Worm (Caenorhabditis elegans) whole organism, L4 larva: ENCODE results near the gene K05F6.4.
A peak's percentile ranks its signal among the peaks of the same experiment; 100 is the strongest.

Experiments
- D1046.2 ChIP-seq: fragments of 200-800 bp; sonication (Bioruptor generic); IDR thresholded peaks from 2 replicates; pipeline ENCODE4 v1.3.6; 2022; ENCODE audit warnings: missing genetic modification characterization, missing compliant biosample characterization
- F26F4.8 ChIP-seq: fragments of 200-800 bp; sonication (Bioruptor generic); conservative IDR thresholded peaks from 2 replicates; pipeline ENCODE4 v1.3.6; 2022; ENCODE audit warnings: missing genetic modification characterization, missing compliant biosample characterization
- F37D6.2 ChIP-seq: sonication (generic microtip); optimal IDR thresholded peaks from 2 replicates; lab custom pipeline; 2016; ENCODE audit warnings: mild to moderate bottlenecking, missing genetic modification characterization, missing compliant biosample characterization
- T20F7.1 ChIP-seq: fragments of 200-800 bp; sonication (Bioruptor generic); optimal IDR thresholded peaks from 2 replicates; lab custom pipeline; 2018; ENCODE audit warnings: mild to moderate bottlenecking, missing genetic modification characterization, missing compliant biosample characterization
- T26A8.4 ChIP-seq: fragments of 200-800 bp; sonication (Bioruptor generic); IDR thresholded peaks from 2 replicates; pipeline ENCODE4 v1.3.6; 2022; ENCODE audit warnings: missing genetic modification characterization, missing compliant biosample characterization
- ceh-20 ChIP-seq: fragments of 200-800 bp; sonication (Bioruptor generic); IDR thresholded peaks from 2 replicates; pipeline ENCODE4 v1.3.6; 2022; ENCODE audit warnings: missing genetic modification reagents, missing genetic modification characterization, missing compliant biosample characterization
- ceh-32 ChIP-seq: sonication (generic microtip); optimal IDR thresholded peaks from 2 replicates; lab custom pipeline; 2016; ENCODE audit warnings: mild to moderate bottlenecking, missing genetic modification characterization, missing compliant biosample characterization; ENCODE audit not compliant: poor library complexity
- ceh-44 ChIP-seq: fragments of 200-800 bp; sonication (Bioruptor generic); IDR thresholded peaks from 2 replicates; pipeline ENCODE4 v1.3.6; 2022; ENCODE audit warnings: missing genetic modification reagents, missing genetic modification characterization, missing compliant biosample characterization
- ceh-82 ChIP-seq: sonication (generic microtip); optimal IDR thresholded peaks from 2 replicates; lab custom pipeline; 2017; ENCODE audit warnings: missing biosample characterization, missing genetic modification characterization
- ces-1 ChIP-seq: fragments of 150-350 bp; sonication (generic microtip); optimal IDR thresholded peaks from 4 replicates; lab custom pipeline; 2014; ENCODE audit warnings: missing biosample characterization, missing genetic modification reagents, missing genetic modification characterization
- cey-2 ChIP-seq: sonication (generic microtip); optimal IDR thresholded peaks from 3 replicates; lab custom pipeline; 2017; ENCODE audit warnings: missing genetic modification characterization, mild to moderate bottlenecking, missing compliant biosample characterization, antibody characterized with exemption, borderline replicate concordance; ENCODE audit not compliant: insufficient read depth
- daf-8 ChIP-seq: fragments of 200-800 bp; sonication (Bioruptor generic); IDR thresholded peaks from 2 replicates; pipeline ENCODE4 v1.3.6; 2022; ENCODE audit warnings: missing genetic modification characterization, missing compliant biosample characterization
- dmd-8 ChIP-seq: fragments of 200-800 bp; sonication (Bioruptor generic); IDR thresholded peaks from 2 replicates; pipeline ENCODE4 v1.3.6; 2022; ENCODE audit warnings: missing genetic modification characterization, missing compliant biosample characterization
- dmd-9 ChIP-seq: fragments of 200-800 bp; sonication (Bioruptor generic); IDR thresholded peaks from 2 replicates; pipeline ENCODE4 v1.3.6; 2022; ENCODE audit warnings: missing genetic modification reagents, missing genetic modification characterization, missing compliant biosample characterization
- dve-1 ChIP-seq: sonication (generic microtip); optimal IDR thresholded peaks from 2 replicates; lab custom pipeline; 2017; ENCODE audit warnings: antibody characterized with exemption, mild to moderate bottlenecking, missing genetic modification characterization, missing compliant biosample characterization; ENCODE audit not compliant: insufficient read depth
- egl-43 ChIP-seq: fragments of 200-800 bp; sonication (Bioruptor generic); IDR thresholded peaks from 2 replicates; pipeline ENCODE4 v1.3.6; 2022; ENCODE audit warnings: missing genetic modification reagents, missing genetic modification characterization, missing compliant biosample characterization
- gei-8 ChIP-seq: fragments of 200-800 bp; sonication (Bioruptor generic); optimal IDR thresholded peaks from 2 replicates; lab custom pipeline; 2018; ENCODE audit warnings: mild to moderate bottlenecking, missing genetic modification characterization, missing compliant biosample characterization
- hif-1 ChIP-seq, 2 experiments: sonication (generic microtip); optimal IDR thresholded peaks; 2 replicates each; lab custom pipeline; 2016 to 2017; ENCODE audit warnings: missing compliant biosample characterization in 2 of 2, missing genetic modification characterization in 2 of 2, missing genetic modification reagents in 2 of 2, missing genotype in 2 of 2, mild to moderate bottlenecking in 1 of 2
- hlh-11 ChIP-seq: fragments of 200-800 bp; sonication (Bioruptor generic); optimal IDR thresholded peaks from 2 replicates; lab custom pipeline; 2018; ENCODE audit warnings: mild to moderate bottlenecking, missing genetic modification characterization, missing compliant biosample characterization
- hmg-1.1 ChIP-seq: fragments of 200-800 bp; sonication (Bioruptor generic); IDR thresholded peaks from 2 replicates; pipeline ENCODE4 v1.3.6; 2022; ENCODE audit warnings: missing genetic modification reagents, missing genetic modification characterization, missing compliant biosample characterization
- jun-1 ChIP-seq: fragments of 150-350 bp; optimal IDR thresholded peaks from 2 replicates; lab custom pipeline; 2014; ENCODE audit warnings: missing biosample characterization, missing genetic modification reagents, missing genetic modification characterization
- lim-7 ChIP-seq: fragments of 200-800 bp; sonication (Bioruptor generic); IDR thresholded peaks from 2 replicates; pipeline ENCODE4 v1.3.6; 2022; ENCODE audit warnings: missing genetic modification characterization, missing compliant biosample characterization
- lin-1 ChIP-seq: fragments of 200-800 bp; sonication (Bioruptor generic); IDR thresholded peaks from 2 replicates; pipeline ENCODE4 v1.3.6; 2022; ENCODE audit warnings: missing genetic modification reagents, missing genetic modification characterization, missing compliant biosample characterization
- lin-13 ChIP-seq: fragments of 150-350 bp; optimal IDR thresholded peaks from 2 replicates; lab custom pipeline; 2014; ENCODE audit warnings: missing biosample characterization, missing genetic modification reagents, missing genetic modification characterization
- lin-38 ChIP-seq: fragments of 200-800 bp; sonication (Bioruptor generic); IDR thresholded peaks from 2 replicates; pipeline ENCODE4 v1.3.6; 2022; ENCODE audit warnings: missing genetic modification reagents, missing genetic modification characterization, missing compliant biosample characterization
- lsy-2 ChIP-seq, 2 experiments: fragments of 150-350 bp in 1 of 2; sonication (generic microtip) in 1 of 2; optimal IDR thresholded peaks; 2 replicates each; lab custom pipeline; 2014 to 2017; ENCODE audit warnings: missing biosample characterization in 2 of 2, missing genetic modification characterization in 2 of 2
- mdl-1 ChIP-seq, 2 experiments: fragments of 150-350 bp in 1 of 2; sonication (generic microtip) in 1 of 2; optimal IDR thresholded peaks; 2 replicates each; lab custom pipeline; 2014 to 2017; ENCODE audit warnings: missing biosample characterization in 2 of 2, missing genetic modification characterization in 2 of 2
- mdt-29 ChIP-seq: fragments of 200-800 bp; sonication (Bioruptor generic); IDR thresholded peaks from 2 replicates; pipeline ENCODE4 v1.3.6; 2022; ENCODE audit warnings: missing genetic modification reagents, missing genetic modification characterization, missing compliant biosample characterization
- mep-1 ChIP-seq: fragments of 150-350 bp; sonication (generic microtip); optimal IDR thresholded peaks from 3 replicates; lab custom pipeline; 2014; ENCODE audit warnings: missing biosample characterization, missing genetic modification characterization
- mxl-2 ChIP-seq: fragments of 200-800 bp; sonication (Bioruptor generic); conservative IDR thresholded peaks from 2 replicates; pipeline ENCODE4 v1.3.6; 2022; ENCODE audit warnings: missing genetic modification reagents, missing genetic modification characterization, missing compliant biosample characterization
- mxl-3 ChIP-seq: fragments of 200-800 bp; sonication (Bioruptor generic); optimal IDR thresholded peaks from 2 replicates; lab custom pipeline; 2018; ENCODE audit warnings: mild to moderate bottlenecking, missing genetic modification characterization, missing compliant biosample characterization
- nhr-102 ChIP-seq: sonication (generic microtip); optimal IDR thresholded peaks from 2 replicates; lab custom pipeline; 2016; ENCODE audit warnings: mild to moderate bottlenecking, missing genetic modification characterization, moderate library complexity, missing compliant biosample characterization
- nhr-237 ChIP-seq: sonication (generic microtip); optimal IDR thresholded peaks from 2 replicates; lab custom pipeline; 2017; ENCODE audit warnings: missing biosample characterization, missing genetic modification characterization
- nhr-42 ChIP-seq: fragments of 200-800 bp; sonication (Bioruptor generic); IDR thresholded peaks from 2 replicates; pipeline ENCODE4 v1.3.6; 2022; ENCODE audit warnings: missing genetic modification characterization, missing compliant biosample characterization
- nhr-76 ChIP-seq: fragments of 150-350 bp; optimal IDR thresholded peaks from 2 replicates; lab custom pipeline; 2014; ENCODE audit warnings: missing biosample characterization, missing genetic modification characterization
- pha-4 ChIP-seq, 2 experiments: fragments of 150-350 bp in 1 of 2; fragments of 200-800 bp in 1 of 2; sonication (Bioruptor generic) in 1 of 2; IDR thresholded peaks in 1 of 2; optimal IDR thresholded peaks in 1 of 2; 2 replicates each; pipeline versions ENCODE4 v1.3.6 to Lab custom; 2014 to 2022; ENCODE audit warnings: missing genetic modification characterization in 2 of 2, missing genetic modification reagents in 2 of 2, missing biosample characterization in 1 of 2, missing compliant biosample characterization in 1 of 2
- php-3 ChIP-seq: fragments of 200-800 bp; sonication (Bioruptor generic); IDR thresholded peaks from 2 replicates; pipeline ENCODE4 v1.3.6; 2022; ENCODE audit warnings: missing genetic modification reagents, missing genetic modification characterization, missing compliant biosample characterization
- saeg-2 ChIP-seq: fragments of 200-800 bp; sonication (Bioruptor generic); IDR thresholded peaks from 2 replicates; pipeline ENCODE4 v1.3.6; 2022; ENCODE audit warnings: missing genetic modification reagents, missing genetic modification characterization, missing compliant biosample characterization
- sdz-12 ChIP-seq: fragments of 200-800 bp; sonication (Bioruptor generic); optimal IDR thresholded peaks from 2 replicates; lab custom pipeline; 2018; ENCODE audit warnings: mild to moderate bottlenecking, missing genetic modification characterization, missing compliant biosample characterization
- set-16 ChIP-seq: fragments of 200-800 bp; sonication (Bioruptor generic); IDR thresholded peaks from 2 replicates; pipeline ENCODE4 v1.3.6; 2022; ENCODE audit warnings: missing genetic modification reagents, missing genetic modification characterization, missing compliant biosample characterization
- skn-1 ChIP-seq: fragments of 150-350 bp; optimal IDR thresholded peaks from 2 replicates; lab custom pipeline; 2014; ENCODE audit warnings: missing biosample characterization, missing genetic modification characterization
- snpc-4 ChIP-seq: fragments of 150-350 bp; optimal IDR thresholded peaks from 2 replicates; lab custom pipeline; 2014; ENCODE audit warnings: missing biosample characterization, missing genetic modification characterization
- spr-3 ChIP-seq: fragments of 200-800 bp; sonication (Bioruptor generic); optimal IDR thresholded peaks from 2 replicates; lab custom pipeline; 2018; ENCODE audit warnings: mild to moderate bottlenecking, missing genetic modification characterization, missing compliant biosample characterization
- tag-97 ChIP-seq: fragments of 200-800 bp; sonication (Bioruptor generic); IDR thresholded peaks from 2 replicates; pipeline ENCODE4 v1.3.6; 2022; ENCODE audit warnings: missing genetic modification characterization, missing compliant biosample characterization
- tra-1 ChIP-seq: fragments of 200-800 bp; sonication (Bioruptor generic); IDR thresholded peaks from 2 replicates; pipeline ENCODE4 v1.3.6; 2022; ENCODE audit warnings: missing genetic modification reagents, missing genetic modification characterization, missing compliant biosample characterization
- unc-130 ChIP-seq: sonication (generic microtip); optimal IDR thresholded peaks from 2 replicates; lab custom pipeline; 2016; ENCODE audit warnings: missing genetic modification reagents, missing genetic modification characterization, missing compliant biosample characterization
- zfp-2 ChIP-seq: sonication (generic microtip); optimal IDR thresholded peaks from 2 replicates; lab custom pipeline; 2016; ENCODE audit warnings: mild to moderate bottlenecking, missing genetic modification characterization, missing compliant biosample characterization
- zfp-3 ChIP-seq: fragments of 200-800 bp; sonication (Bioruptor generic); conservative IDR thresholded peaks from 2 replicates; pipeline ENCODE4 v1.3.6; 2022; ENCODE audit warnings: missing genetic modification reagents, missing genetic modification characterization, missing compliant biosample characterization
- zip-11 ChIP-seq: fragments of 200-800 bp; sonication (Bioruptor generic); IDR thresholded peaks from 2 replicates; pipeline ENCODE4 v1.3.6; 2022; ENCODE audit warnings: missing genetic modification characterization, missing compliant biosample characterization
- ztf-11 ChIP-seq: fragments of 150-350 bp; optimal IDR thresholded peaks from 2 replicates; lab custom pipeline; 2014; ENCODE audit warnings: missing biosample characterization, missing genetic modification characterization

The K05F6.4 gene

ce11 chrII:1519867-1520266, 23.4 kb upstream of the K05F6.4 start (continued):
- TF ChIP-seq ces-1 (GFP tag; lab: Kevin White, UChicago) (no peak), tra-1 (GFP tag; lab: Robert Waterston, UW) (peak; percentile 65), tag-97 (GFP tag; lab: Robert Waterston, UW) (no peak), nhr-102 (tag; lab: Kevin White, UChicago) (no peak), spr-3 (no peak), hmg-1.1 (peak; percentile 88), pha-4 (GFP tag; IDR thresholded peaks at IDR 0.05; lab: Robert Waterston, UW) (peak; percentile 73), pha-4 (tag; optimal IDR thresholded peaks at IDR 0.05; lab: Kevin White, UChicago) (no peak), php-3 (GFP tag; lab: Robert Waterston, UW) (no peak), lim-7 (GFP tag; lab: Robert Waterston, UW) (no peak; the same call in 1 of the 2 replicates), set-16 (GFP tag; lab: Robert Waterston, UW) (peak; percentile 43; the same call in 1 of the 2 replicates), saeg-2 (GFP tag; lab: Robert Waterston, UW) (no peak), lsy-2 (tag; optimal IDR thresholded peaks at IDR 0.05; lab: Kevin White, UChicago) (peak in 1 of 2 experiments; percentile 29), ztf-11 (tag; lab: Kevin White, UChicago) (no peak), F37D6.2 (tag; lab: Kevin White, UChicago) (peak; percentile 37), hif-1 (tag; optimal IDR thresholded peaks at IDR 0.05; lab: Kevin White, UChicago) (peak in 1 of 2 experiments; percentile 22), snpc-4 (tag; lab: Kevin White, UChicago) (no peak), sdz-12 (GFP tag; lab: Kevin White, UChicago) (no peak), mep-1 (tag; lab: Kevin White, UChicago) (peak; percentile 49), hlh-11 (no peak), mdt-29 (GFP tag; lab: Robert Waterston, UW) (no peak), lin-38 (GFP tag; lab: Robert Waterston, UW) (peak; percentile 71; the same call in 1 of the 2 replicates), T20F7.1 (GFP tag; lab: Kevin White, UChicago) (no peak), lin-13 (GFP tag; lab: Kevin White, UChicago) (peak; percentile 54), D1046.2 (GFP tag; lab: Robert Waterston, UW) (peak; percentile 70; the same call in 1 of the 2 replicates), ceh-20 (GFP tag; lab: Robert Waterston, UW) (0 out of 2 replicates have a peak, but pooled peaks have one; percentile 52), unc-130 (GFP tag; lab: Kevin White, UChicago) (no peak), dmd-8 (GFP tag; lab: Robert Waterston, UW) (0 out of 2 replicates have a peak, but pooled peaks have one; percentile 67), zfp-2 (no peak), gei-8 (no peak), cey-2 (no peak), ceh-32 (tag; lab: Kevin White, UChicago) (no peak), dve-1 (tag; lab: Kevin White, UChicago) (peak; percentile 6), egl-43 (no peak), T26A8.4 (GFP tag; lab: Robert Waterston, UW) (no peak), dmd-9 (peak; percentile 40; the same call in 1 of the 2 replicates), ceh-44 (GFP tag; lab: Robert Waterston, UW) (no peak; the same call in 1 of the 2 replicates), mxl-3 (GFP tag; lab: Kevin White, UChicago) (no peak), jun-1 (no peak), nhr-237 (tag; lab: Kevin White, UChicago) (no peak), lin-1 (GFP tag; lab: Robert Waterston, UW) (peak; percentile 37; the same call in 1 of the 2 replicates), ceh-82 (tag; lab: Kevin White, UChicago) (no peak), zfp-3 (0 out of 2 replicates have a peak, but pooled peaks have one; percentile 64), skn-1 (tag; lab: Kevin White, UChicago) (no peak), nhr-76 (no peak), mxl-2 (GFP tag; lab: Robert Waterston, UW) (0 out of 2 replicates have a peak, but pooled peaks have one; percentile 37), nhr-42 (GFP tag; lab: Robert Waterston, UW) (no peak), zip-11 (GFP tag; lab: Robert Waterston, UW) (no peak), mdl-1 (tag; optimal IDR thresholded peaks at IDR 0.05; lab: Kevin White, UChicago) (no peak), F26F4.8 (no peak), daf-8 (GFP tag; lab: Robert Waterston, UW) (no peak)
